Fruit fly (Drosophila melanogaster): ENCODE measurements around the gene CG44532.

CG44532 gene

DNA sequence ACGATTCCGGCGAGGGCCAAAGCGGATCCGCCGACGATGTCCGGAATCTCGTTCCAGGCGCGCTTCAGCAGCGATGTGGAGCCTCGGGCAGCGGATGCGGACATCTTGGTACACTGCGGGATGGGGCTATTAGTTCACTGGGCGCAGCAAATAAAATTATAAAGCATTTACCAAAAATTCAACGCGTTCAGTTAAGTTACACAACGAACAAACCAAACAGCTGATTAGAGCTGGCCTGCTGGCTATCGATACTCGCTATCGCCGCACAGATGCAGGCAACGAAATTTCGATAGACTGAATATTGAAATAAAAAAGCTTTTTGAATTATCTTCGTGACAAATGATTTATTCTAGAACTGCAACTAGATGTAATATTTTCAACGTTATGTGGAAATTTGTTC lies 2.2 kb upstream of the CG44532 start, which contains the start of gene NdufA3 (continued):
- TF ChIP-seq pzg (GFP tag; optimal IDR thresholded peaks at IDR 0.05) (peak; percentile 62), hbn (GFP tag; IDR thresholded peaks at IDR 0.05; ENCODE audit: partially characterized antibody) (peak; percentile 81), CG7745 (tag; optimal IDR thresholded peaks at IDR 0.05) (no peak), CG18262 (tag; optimal IDR thresholded peaks at IDR 0.05) (no peak), crc (GFP tag; optimal IDR thresholded peaks at IDR 0.05) (no peak), CG30431 (GFP tag; optimal IDR thresholded peaks at IDR 0.05) (no peak), B-H1 (GFP tag; IDR thresholded peaks at IDR 0.05) (no peak), Jarid2 (GFP tag; optimal IDR thresholded peaks at IDR 0.05) (no peak), tna (GFP tag; IDR thresholded peaks at IDR 0.05; ENCODE audit: partially characterized antibody) (peak; percentile 71), MBD-R2 (GFP tag; IDR thresholded peaks at IDR 0.05) (peak; percentile 82), Dad (GFP tag; optimal IDR thresholded peaks at IDR 0.05) (no peak), Dfd (GFP tag; optimal IDR thresholded peaks at IDR 0.05) (no peak), CG7357 (GFP tag; IDR thresholded peaks at IDR 0.05) (no peak), CG12071 (GFP tag; optimal IDR thresholded peaks at IDR 0.05) (no peak), vnd (GFP tag; IDR thresholded peaks at IDR 0.05; ENCODE audit: partially characterized antibody) (peak; percentile 73), crol (GFP tag; IDR thresholded peaks at IDR 0.05) (no peak), CG8290 (GFP tag; optimal IDR thresholded peaks at IDR 0.05) (no peak), CG8290 (tag; optimal IDR thresholded peaks at IDR 0.05) (peak in 1 of 2 experiments; percentile 19), CG17328 (GFP tag; IDR thresholded peaks at IDR 0.05) (no peak), CG4360 (GFP tag; IDR thresholded peaks at IDR 0.05) (no peak), crp (GFP tag; optimal IDR thresholded peaks at IDR 0.05) (peak; percentile 3 to 87), CG1792 (GFP tag; optimal IDR thresholded peaks at IDR 0.05) (no peak), emc (GFP tag; optimal IDR thresholded peaks at IDR 0.05) (no peak), CG4328 (GFP tag; optimal IDR thresholded peaks at IDR 0.05) (no peak), tio (GFP tag; optimal IDR thresholded peaks at IDR 0.05) (no peak), hb (GFP tag; IDR thresholded peaks at IDR 0.05; ENCODE audit: partially characterized antibody) (peak; percentile 81), wdn (GFP tag; IDR thresholded peaks at IDR 0.05) (no peak), CG6791 (GFP tag; IDR thresholded peaks at IDR 0.05; ENCODE audit: partially characterized antibody) (peak; percentile 87), gfzf (GFP tag; optimal IDR thresholded peaks at IDR 0.05) (peak; percentile 46), CG12659 (GFP tag; optimal IDR thresholded peaks at IDR 0.05) (peak; percentile 35), mld (GFP tag; IDR thresholded peaks at IDR 0.05; ENCODE audit: partially characterized antibody) (0 out of 3 replicates have a peak, but pooled peaks have one; percentile 40), MTF-1 (GFP tag; optimal IDR thresholded peaks at IDR 0.05; ENCODE audit: borderline replicate concordance) (no peak), CG3995 (GFP tag; optimal IDR thresholded peaks at IDR 0.05) (peak; percentile 85), Asciz (GFP tag; optimal IDR thresholded peaks at IDR 0.05) (no peak), C15 (GFP tag; IDR thresholded peaks at IDR 0.05) (no peak), CG2202 (tag; optimal IDR thresholded peaks at IDR 0.05) (no peak), lov (optimal IDR thresholded peaks at IDR 0.05) (no peak), lov (GFP tag; IDR thresholded peaks at IDR 0.05) (no peak), HLH4C (GFP tag; IDR thresholded peaks at IDR 0.05; ENCODE audit: partially characterized antibody) (peak; percentile 78), zen2 (GFP tag; IDR thresholded peaks at IDR 0.05; ENCODE audit: partially characterized antibody) (peak; percentile 67; the same call in 2 of the 3 replicates), Doc2 (GFP tag; IDR thresholded peaks at IDR 0.05) (no peak), ind (GFP tag; optimal IDR thresholded peaks at IDR 0.05) (no peak), BEAF-32 (GFP tag; optimal IDR thresholded peaks at IDR 0.05) (peak; percentile 82), Hand (GFP tag; optimal IDR thresholded peaks at IDR 0.05) (no peak), CG42726 (GFP tag; IDR thresholded peaks at IDR 0.05; ENCODE audit: partially characterized antibody) (peak; percentile 73; the same call in 1 of the 2 replicates), sug (tag; optimal IDR thresholded peaks at IDR 0.05) (peak; percentile 31), CG17612 (GFP tag; IDR thresholded peaks at IDR 0.05) (no peak), CoRest (tag; optimal IDR thresholded peaks at IDR 0.05) (no peak), CG8765 (GFP tag; IDR thresholded peaks at IDR 0.05) (no peak), Sry-δ (GFP tag; optimal IDR thresholded peaks at IDR 0.05) (peak; percentile 86), CG14667 (GFP tag; IDR thresholded peaks at IDR 0.05) (no peak)
